Fruit fly (Drosophila melanogaster) whole organism, embryonic: Measurements from ENCODE around the gene Rlb1.

Experiments
- Adf1 ChIP-seq: fragments of 200-800 bp; sonication (Bioruptor generic); IDR thresholded peaks from 2 replicates; pipeline ENCODE4 v1.3.6; 2022; ENCODE audit warnings: missing biosample characterization, missing genetic modification characterization
- Atf-2 ChIP-seq: fragments of 200-800 bp; sonication (Bioruptor generic); optimal IDR thresholded peaks from 2 replicates; lab custom pipeline; 2016; ENCODE audit warnings: missing biosample characterization, missing genetic modification characterization
- B-H2 ChIP-seq: fragments of 200-800 bp; sonication (Bioruptor generic); optimal IDR thresholded peaks from 2 replicates; lab custom pipeline; 2018; ENCODE audit warnings: missing biosample characterization, mild to moderate bottlenecking, missing genetic modification characterization
- CG10366 ChIP-seq: fragments of 200-800 bp; sonication (Bioruptor generic); IDR thresholded peaks from 2 replicates; pipeline ENCODE4 v1.3.6; 2022; ENCODE audit warnings: missing biosample characterization, missing genetic modification characterization
- CG10979 ChIP-seq: fragments of 200-800 bp; sonication (Bioruptor generic); optimal IDR thresholded peaks from 2 replicates; lab custom pipeline; 2018; ENCODE audit warnings: missing biosample characterization, mild to moderate bottlenecking, missing genetic modification characterization, moderate library complexity
- CG11456 ChIP-seq: fragments of 200-800 bp; sonication (Bioruptor generic); IDR thresholded peaks from 3 replicates; pipeline ENCODE4 v1.3.6; 2022; ENCODE audit warnings: missing biosample characterization, missing genetic modification characterization
- CG11696 ChIP-seq: fragments of 200-800 bp; sonication (Bioruptor generic); IDR thresholded peaks from 2 replicates; pipeline ENCODE4 v1.3.6; 2022; ENCODE audit warnings: missing biosample characterization, missing genetic modification characterization
- CG1233 ChIP-seq: fragments of 200-800 bp; sonication (Bioruptor generic); optimal IDR thresholded peaks from 4 replicates; lab custom pipeline; 2018; ENCODE audit warnings: missing biosample characterization, mild to moderate bottlenecking, missing genetic modification characterization
- CG1792 ChIP-seq: fragments of 200-800 bp; sonication (Bioruptor generic); optimal IDR thresholded peaks from 2 replicates; lab custom pipeline; 2016; ENCODE audit warnings: missing biosample characterization, missing genetic modification characterization
- CG2199 ChIP-seq: fragments of 200-800 bp; sonication (Bioruptor generic); IDR thresholded peaks from 3 replicates; pipeline ENCODE4 v1.3.6; 2022; ENCODE audit warnings: missing biosample characterization, missing genetic modification characterization
- CG3281 ChIP-seq: fragments of 200-800 bp; sonication (Bioruptor generic); optimal IDR thresholded peaks from 3 replicates; lab custom pipeline; 2017; ENCODE audit warnings: missing biosample characterization, mild to moderate bottlenecking, missing genetic modification characterization
- CG3838 ChIP-seq: fragments of 200-800 bp; sonication (Bioruptor generic); optimal IDR thresholded peaks from 3 replicates; lab custom pipeline; 2016; ENCODE audit warnings: missing biosample characterization, missing genetic modification characterization
- CG43689 ChIP-seq: fragments of 200-800 bp; sonication (Bioruptor generic); IDR thresholded peaks from 2 replicates; pipeline ENCODE4 v1.3.6; 2022; ENCODE audit warnings: missing biosample characterization, missing genetic modification characterization
- CG7987 ChIP-seq: fragments of 200-800 bp; sonication (Bioruptor generic); optimal IDR thresholded peaks from 2 replicates; lab custom pipeline; 2018; ENCODE audit warnings: missing biosample characterization, mild to moderate bottlenecking, missing genetic modification characterization, moderate library complexity
- CG8944 ChIP-seq: fragments of 200-800 bp; sonication (Bioruptor generic); optimal IDR thresholded peaks from 3 replicates; lab custom pipeline; 2016; ENCODE audit warnings: missing biosample characterization, missing genetic modification characterization
- Camta ChIP-seq: fragments of 200-800 bp; sonication (Bioruptor generic); optimal IDR thresholded peaks from 2 replicates; lab custom pipeline; 2016; ENCODE audit warnings: missing biosample characterization, missing genetic modification characterization
- CoRest ChIP-seq: fragments of 200-800 bp; sonication (Bioruptor generic); optimal IDR thresholded peaks from 3 replicates; lab custom pipeline; 2018; ENCODE audit warnings: missing biosample characterization, mild to moderate bottlenecking, missing genetic modification characterization, moderate library complexity
- Dad ChIP-seq: fragments of 200-800 bp; sonication (Bioruptor generic); optimal IDR thresholded peaks from 3 replicates; lab custom pipeline; 2016; ENCODE audit warnings: missing biosample characterization, missing genetic modification characterization
- Dll ChIP-seq: fragments of 200-800 bp; sonication (Bioruptor generic); IDR thresholded peaks from 4 replicates; pipeline ENCODE4 v1.3.6; 2022; ENCODE audit warnings: missing biosample characterization, missing genetic modification characterization; ENCODE audit not compliant: partially characterized antibody
- E2f2 ChIP-seq: fragments of 200-800 bp; sonication (Bioruptor generic); IDR thresholded peaks from 2 replicates; pipeline ENCODE4 v1.3.6; 2022; ENCODE audit warnings: missing biosample characterization, missing genetic modification characterization
- Ets65A ChIP-seq: fragments of 200-800 bp; sonication (Bioruptor generic); peaks from one replicate; lab custom pipeline; 2016; ENCODE audit warnings: missing biosample characterization, missing genetic modification characterization
- Fer1 ChIP-seq: fragments of 200-800 bp; sonication (Bioruptor generic); optimal IDR thresholded peaks from 2 replicates; lab custom pipeline; 2017; ENCODE audit warnings: missing biosample characterization, mild to moderate bottlenecking, missing genetic modification characterization
- Fer3 ChIP-seq: fragments of 200-800 bp; sonication (Bioruptor generic); optimal IDR thresholded peaks from 2 replicates; lab custom pipeline; 2018; ENCODE audit warnings: missing biosample characterization, mild to moderate bottlenecking, missing genetic modification characterization, moderate library complexity
- Gsc ChIP-seq: fragments of 200-800 bp; sonication (Bioruptor generic); IDR thresholded peaks from 2 replicates; pipeline ENCODE4 v1.3.6; 2022; ENCODE audit warnings: missing biosample characterization, missing genetic modification characterization
- HLH4C ChIP-seq: fragments of 200-800 bp; sonication (Bioruptor generic); IDR thresholded peaks from 3 replicates; pipeline ENCODE4 v1.3.6; 2022; ENCODE audit warnings: missing biosample characterization, missing genetic modification characterization; ENCODE audit not compliant: partially characterized antibody
- Hmx ChIP-seq: fragments of 200-800 bp; sonication (Bioruptor generic); optimal IDR thresholded peaks from 2 replicates; lab custom pipeline; 2016; ENCODE audit warnings: missing biosample characterization, missing genetic modification characterization
- Mes4 ChIP-seq: fragments of 200-800 bp; sonication (Bioruptor generic); optimal IDR thresholded peaks from 2 replicates; lab custom pipeline; 2016; ENCODE audit warnings: missing biosample characterization, missing genetic modification characterization
- Nf-YB ChIP-seq: fragments of 200-800 bp; sonication (Bioruptor generic); optimal IDR thresholded peaks from 3 replicates; lab custom pipeline; 2019; ENCODE audit warnings: missing biosample characterization, mild to moderate bottlenecking, missing genetic modification characterization, moderate library complexity
- Opbp ChIP-seq: fragments of 200-800 bp; sonication (Bioruptor generic); IDR thresholded peaks from 3 replicates; pipeline ENCODE4 v1.3.6; 2022; ENCODE audit warnings: missing biosample characterization, missing genetic modification characterization; ENCODE audit not compliant: partially characterized antibody
- Scr ChIP-seq: fragments of 200-800 bp; sonication (Bioruptor generic); IDR thresholded peaks from 2 replicates; pipeline ENCODE4 v1.3.6; 2022; ENCODE audit warnings: missing biosample characterization, missing genetic modification characterization; ENCODE audit not compliant: partially characterized antibody
- Sry-β ChIP-seq: fragments of 200-800 bp; sonication (Bioruptor generic); optimal IDR thresholded peaks from 2 replicates; lab custom pipeline; 2018; ENCODE audit warnings: missing biosample characterization, mild to moderate bottlenecking, missing genetic modification characterization, moderate library complexity
- TFAM ChIP-seq: fragments of 200-800 bp; sonication (Bioruptor generic); optimal IDR thresholded peaks from 2 replicates; lab custom pipeline; 2017; ENCODE audit warnings: missing biosample characterization, missing genetic modification characterization, inconsistent platforms
- Xbp1 ChIP-seq: fragments of 200-800 bp; sonication (Bioruptor generic); optimal IDR thresholded peaks from 3 replicates; lab custom pipeline; 2016; ENCODE audit warnings: missing biosample characterization, mild to moderate bottlenecking, missing genetic modification characterization
- az2 ChIP-seq: fragments of 200-800 bp; sonication (Bioruptor generic); optimal IDR thresholded peaks from 3 replicates; lab custom pipeline; 2016; ENCODE audit warnings: missing biosample characterization, missing genetic modification characterization
- bab2 ChIP-seq: fragments of 200-800 bp; sonication (Bioruptor generic); optimal IDR thresholded peaks from 2 replicates; lab custom pipeline; 2016; ENCODE audit warnings: missing biosample characterization, missing genetic modification characterization
- exex ChIP-seq: fragments of 200-800 bp; sonication (Bioruptor generic); optimal IDR thresholded peaks from 4 replicates; lab custom pipeline; 2018; ENCODE audit warnings: missing biosample characterization, mild to moderate bottlenecking, missing genetic modification characterization, moderate library complexity
- fd96Cb ChIP-seq: fragments of 200-800 bp; sonication (Bioruptor generic); optimal IDR thresholded peaks from 2 replicates; lab custom pipeline; 2018; ENCODE audit warnings: missing biosample characterization, mild to moderate bottlenecking, missing genetic modification characterization, moderate library complexity
- gce ChIP-seq: fragments of 200-800 bp; sonication (Bioruptor generic); IDR thresholded peaks from 3 replicates; pipeline ENCODE4 v1.3.6; 2022; ENCODE audit warnings: missing biosample characterization, missing genetic modification characterization
- gt ChIP-seq: fragments of 200-800 bp; sonication (Bioruptor generic); IDR thresholded peaks from 2 replicates; pipeline ENCODE4 v1.3.6; 2022; ENCODE audit warnings: missing biosample characterization, missing genetic modification characterization
- hb ChIP-seq: fragments of 200-800 bp; sonication (Bioruptor generic); IDR thresholded peaks from 3 replicates; pipeline ENCODE4 v1.3.6; 2022; ENCODE audit warnings: missing biosample characterization, missing genetic modification characterization; ENCODE audit not compliant: partially characterized antibody
- her ChIP-seq: fragments of 200-800 bp; sonication (Bioruptor generic); optimal IDR thresholded peaks from 2 replicates; lab custom pipeline; 2016; ENCODE audit warnings: missing biosample characterization, missing genetic modification characterization
- hkb ChIP-seq, 2 experiments: fragments of 200-800 bp in 1 of 2; fragments of >200 bp in 1 of 2; sonication (Bioruptor generic) in 1 of 2; IDR thresholded peaks in 1 of 2; optimal IDR thresholded peaks in 1 of 2; 2 replicates each; pipeline versions ENCODE4 v1.3.6 to Lab custom; 2017 to 2022; ENCODE audit warnings: missing biosample characterization in 1 of 2, missing genetic modification characterization in 1 of 2
- nerfin-2 ChIP-seq: fragments of 200-800 bp; sonication (Bioruptor generic); IDR thresholded peaks from 2 replicates; pipeline ENCODE4 v1.3.6; 2022; ENCODE audit warnings: missing biosample characterization, missing genetic modification characterization; ENCODE audit not compliant: partially characterized antibody
- p53 ChIP-seq: fragments of 200-800 bp; sonication (Bioruptor generic); optimal IDR thresholded peaks from 2 replicates; lab custom pipeline; 2016; ENCODE audit warnings: missing biosample characterization, missing genetic modification characterization
- pb ChIP-seq: fragments of 200-800 bp; sonication (Bioruptor generic); optimal IDR thresholded peaks from 3 replicates; lab custom pipeline; 2016; ENCODE audit warnings: missing biosample characterization, missing genetic modification characterization
- repo ChIP-seq: fragments of 200-800 bp; sonication (Bioruptor generic); optimal IDR thresholded peaks from 2 replicates; lab custom pipeline; 2016; ENCODE audit warnings: missing biosample characterization, missing genetic modification characterization
- rib ChIP-seq: fragments of 200-800 bp; sonication (Bioruptor generic); IDR thresholded peaks from 2 replicates; pipeline ENCODE4 v1.3.6; 2022; ENCODE audit warnings: missing biosample characterization, missing genetic modification characterization
- salm ChIP-seq: fragments of 200-800 bp; sonication (Bioruptor generic); optimal IDR thresholded peaks from 2 replicates; lab custom pipeline; 2018; ENCODE audit warnings: missing biosample characterization, mild to moderate bottlenecking, missing genetic modification characterization
- unpg ChIP-seq: fragments of 200-800 bp; sonication (Bioruptor generic); optimal IDR thresholded peaks from 3 replicates; lab custom pipeline; 2018; ENCODE audit warnings: missing biosample characterization, mild to moderate bottlenecking, missing genetic modification characterization, moderate library complexity
- vnd ChIP-seq: fragments of 200-800 bp; sonication (Bioruptor generic); IDR thresholded peaks from 3 replicates; pipeline ENCODE4 v1.3.6; 2022; ENCODE audit warnings: missing biosample characterization, missing genetic modification characterization; ENCODE audit not compliant: partially characterized antibody
- wor ChIP-seq: fragments of 200-800 bp; sonication (Bioruptor generic); IDR thresholded peaks from 2 replicates; pipeline ENCODE4 v1.3.6; 2022; ENCODE audit warnings: missing biosample characterization, missing genetic modification characterization

The Rlb1 gene

dm6 chr3R:9502416-9502763 is 10.7 kb upstream of the Rlb1 start, which contains the start of gene RhoL (continued):
- TF ChIP-seq az2 (GFP tag; lab: Kevin White, UChicago): no peak
- TF ChIP-seq CG1792 (GFP tag; lab: Kevin White, UChicago): no peak
- TF ChIP-seq gce (GFP tag; lab: Robert Waterston, UW): no peak
- TF ChIP-seq Fer1 (GFP tag; lab: Kevin White, UChicago): peak; percentile 51
- TF ChIP-seq repo: no peak
- TF ChIP-seq B-H2 (GFP tag; lab: Kevin White, UChicago): peak; percentile 47
- TF ChIP-seq Atf-2 (GFP tag; lab: Kevin White, UChicago): no peak
- no peak for TF ChIP-seq Camta (GFP tag; lab: Kevin White, UChicago)
- no peak for TF ChIP-seq fd96Cb (tag; lab: Kevin White, UChicago)
- no peak for TF ChIP-seq CG10366 (GFP tag; lab: Robert Waterston, UW)
- no peak for TF ChIP-seq CG11696
- no peak for TF ChIP-seq CoRest (tag; lab: Kevin White, UChicago)
- peak; percentile 28 for TF ChIP-seq pb
- peak; percentile 50 for TF ChIP-seq her (GFP tag; lab: Kevin White, UChicago)
- TF ChIP-seq CG10979 (tag; lab: Kevin White, UChicago): no peak
- TF ChIP-seq CG8944 (GFP tag; lab: Kevin White, UChicago): no peak
- TF ChIP-seq CG1233 (GFP tag; lab: Kevin White, UChicago): no peak
- no peak for TF ChIP-seq CG3838
- TF ChIP-seq CG7987 (GFP tag; lab: Kevin White, UChicago): peak; percentile 29
- no peak for TF ChIP-seq nerfin-2 (GFP tag; lab: Robert Waterston, UW)
- TF ChIP-seq TFAM: no peak
- TF ChIP-seq bab2 (GFP tag; lab: Kevin White, UChicago): no peak
- peak; percentile 39 for TF ChIP-seq Dad (GFP tag; lab: Kevin White, UChicago)
- no peak for TF ChIP-seq Sry-β (GFP tag; lab: Kevin White, UChicago)
- TF ChIP-seq hkb (optimal IDR thresholded peaks at IDR 0.05; lab: Kevin White, UChicago): no peak
- peak; percentile 67; the same call in 1 of the 2 replicates for TF ChIP-seq hkb (GFP tag; IDR thresholded peaks at IDR 0.05; lab: Robert Waterston, UW)
- no peak for TF ChIP-seq Fer3
- peak; percentile 21 for TF ChIP-seq Xbp1
- TF ChIP-seq CG2199 (GFP tag; lab: Robert Waterston, UW): peak; percentile 11; the same call in 1 of the 3 replicates
- peak; percentile 50; the same call in 1 of the 3 replicates for TF ChIP-seq HLH4C (GFP tag; lab: Robert Waterston, UW)
- no peak for TF ChIP-seq CG43689
- no peak for TF ChIP-seq Gsc (GFP tag; lab: Robert Waterston, UW)
- TF ChIP-seq rib (GFP tag; lab: Robert Waterston, UW): peak; percentile 38; the same call in 1 of the 2 replicates
- peak; percentile 57; the same call in 1 of the 4 replicates for TF ChIP-seq Dll (GFP tag; lab: Robert Waterston, UW)
- peak; percentile 6; the same call in 1 of the 3 replicates for TF ChIP-seq CG11456 (GFP tag; lab: Robert Waterston, UW)
- TF ChIP-seq wor: no peak
- TF ChIP-seq gt (GFP tag; lab: Robert Waterston, UW): no peak
- TF ChIP-seq CG3281: peak; percentile 26
- TF ChIP-seq exex (tag; lab: Kevin White, UChicago): peak; percentile 53
- peak; percentile 24 for TF ChIP-seq unpg (GFP tag; lab: Kevin White, UChicago)
- no peak for TF ChIP-seq vnd (GFP tag; lab: Robert Waterston, UW)
- peak; percentile 55 for TF ChIP-seq Nf-YB
- 0 out of 2 replicates have a peak, but pooled peaks have one; percentile 28 for TF ChIP-seq Scr (GFP tag; lab: Robert Waterston, UW)
- TF ChIP-seq p53: no peak
- no peak for TF ChIP-seq E2f2 (GFP tag; lab: Robert Waterston, UW)
- TF ChIP-seq hb (GFP tag; lab: Robert Waterston, UW): no peak
- TF ChIP-seq Opbp (GFP tag; lab: Robert Waterston, UW): peak; percentile 30; the same call in 1 of the 3 replicates
- TF ChIP-seq Adf1 (GFP tag; lab: Robert Waterston, UW): peak; percentile 43; the same call in 1 of the 2 replicates
- TF ChIP-seq salm (tag; lab: Kevin White, UChicago): peak; percentile 8
- TF ChIP-seq Hmx: no peak
- TF ChIP-seq Ets65A (GFP tag; lab: Kevin White, UChicago): no peak
- no peak for TF ChIP-seq Mes4
